Fruit fly (Drosophila melanogaster) whole organism, pupa: ENCODE results near the gene mRpS23.

Experiments
- CG12605 ChIP-seq: fragments of 200-800 bp; sonication (Bioruptor generic); IDR thresholded peaks from 2 replicates; pipeline ENCODE4 v1.3.6; 2022; ENCODE audit warnings: missing biosample characterization, missing genetic modification characterization
- CG13204 ChIP-seq: fragments of 200-800 bp; sonication (Bioruptor generic); optimal IDR thresholded peaks from 2 replicates; lab custom pipeline; 2018; ENCODE audit warnings: missing biosample characterization, mild to moderate bottlenecking, missing genetic modification characterization, moderate library complexity
- CG14655 ChIP-seq: fragments of 200-800 bp; sonication (Bioruptor generic); optimal IDR thresholded peaks from 3 replicates; lab custom pipeline; 2017; ENCODE audit warnings: mild to moderate bottlenecking, missing biosample characterization, missing genetic modification reagents, missing genetic modification characterization
- CG34367 ChIP-seq: fragments of 200-800 bp; sonication (Bioruptor generic); optimal IDR thresholded peaks from 2 replicates; lab custom pipeline; 2018; ENCODE audit warnings: missing biosample characterization, mild to moderate bottlenecking, missing genetic modification characterization
- CG4496 ChIP-seq: fragments of 200-800 bp; sonication (Bioruptor generic); IDR thresholded peaks from 3 replicates; pipeline ENCODE4 v1.3.6; 2022; ENCODE audit warnings: missing biosample characterization, missing genetic modification characterization
- CG8159 ChIP-seq: fragments of 200-800 bp; sonication (Bioruptor generic); optimal IDR thresholded peaks from 3 replicates; lab custom pipeline; 2018; ENCODE audit warnings: missing biosample characterization, mild to moderate bottlenecking, missing genetic modification characterization, moderate library complexity
- CG9948 ChIP-seq: fragments of 200-800 bp; sonication (Bioruptor generic); optimal IDR thresholded peaks from 2 replicates; lab custom pipeline; 2018; ENCODE audit warnings: missing biosample characterization, mild to moderate bottlenecking, missing genetic modification characterization, moderate library complexity
- D1 ChIP-seq: fragments of 200-800 bp; sonication (Bioruptor generic); optimal IDR thresholded peaks from 2 replicates; lab custom pipeline; 2018; ENCODE audit warnings: missing biosample characterization, mild to moderate bottlenecking, missing genetic modification characterization, moderate library complexity
- EcR ChIP-seq: fragments of 200-800 bp; sonication (Bioruptor generic); optimal IDR thresholded peaks from 3 replicates; lab custom pipeline; 2019; ENCODE audit warnings: missing biosample characterization, missing genetic modification characterization, mild to moderate bottlenecking, moderate library complexity, missing genetic modification reagents
- fd96Ca ChIP-seq: fragments of 200-800 bp; sonication (Bioruptor generic); IDR thresholded peaks from 3 replicates; pipeline ENCODE4 v1.3.6; 2022; ENCODE audit warnings: missing biosample characterization, missing genetic modification characterization
- gl ChIP-seq: fragments of 200-800 bp; sonication (Bioruptor generic); optimal IDR thresholded peaks from 2 replicates; lab custom pipeline; 2018; ENCODE audit warnings: missing biosample characterization, mild to moderate bottlenecking, missing genetic modification characterization
- rn ChIP-seq: fragments of 200-800 bp; sonication (Bioruptor generic); IDR thresholded peaks from 2 replicates; pipeline ENCODE4 v1.3.6; 2022; ENCODE audit warnings: missing biosample characterization, missing genetic modification characterization

DNA sequence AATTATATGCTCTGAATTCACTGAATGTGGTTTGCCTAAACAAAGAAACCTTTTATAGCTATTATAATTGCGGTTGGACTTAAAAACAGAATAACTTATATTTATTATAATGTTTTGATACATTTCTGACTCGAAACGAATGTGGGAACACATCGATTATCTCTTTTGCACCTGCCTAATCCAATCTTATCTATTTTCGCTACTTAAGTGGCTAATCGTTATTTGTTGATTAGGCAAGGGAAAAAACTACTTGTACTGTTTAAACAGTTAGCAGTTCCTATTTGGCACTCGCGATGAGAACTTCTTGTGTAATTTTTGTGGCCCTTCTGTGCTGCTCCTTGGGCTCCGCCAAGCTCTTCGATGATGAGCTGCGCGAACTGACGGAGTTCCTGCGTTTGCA lies 14.3 kb upstream of the mRpS23 start, which contains the start of gene CG7968:
- TF ChIP-seq CG9948 (no peak), CG34367 (tag; lab: Kevin White, UChicago) (no peak), CG14655 (GFP tag; lab: Kevin White, UChicago) (no peak), EcR (GFP tag; lab: Kevin White, UChicago) (no peak), CG12605 (GFP tag; lab: Robert Waterston, UW) (no peak), CG13204 (no peak), D1 (no peak), gl (tag; lab: Kevin White, UChicago) (no peak), rn (no peak), fd96Ca (GFP tag; lab: Robert Waterston, UW) (no peak), CG4496 (GFP tag; lab: Robert Waterston, UW) (no peak), CG8159 (tag; lab: Kevin White, UChicago) (no peak)
